Fruit fly (Drosophila melanogaster): ENCODE measurements around the gene CG7094.

CG7094 gene

DNA sequence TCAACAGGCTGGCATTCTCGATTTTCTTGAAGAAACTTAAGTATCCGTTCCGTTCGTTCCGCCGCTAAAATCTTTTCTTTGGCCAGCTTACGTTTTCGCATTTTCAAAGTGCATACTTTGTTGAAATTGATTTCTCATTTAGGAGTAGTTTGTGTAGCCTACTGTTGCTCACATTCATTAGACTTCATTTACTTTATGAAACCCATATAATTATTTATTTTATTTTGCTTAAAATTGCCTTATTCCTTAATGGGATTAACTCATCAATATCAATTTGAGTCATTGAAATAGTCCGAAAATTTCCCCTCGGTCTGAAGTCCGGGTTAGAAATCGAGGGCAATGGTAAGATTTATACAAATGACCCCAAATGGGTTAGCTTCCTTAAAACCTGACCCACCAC, 23.4 kb downstream of the CG7094 start, which contains the start of gene CG15145:
Gene CG15145 (minus strand): TSS at position 101 of the 400 bp plus-strand sequence.
- no peak for TF ChIP-seq rn (GFP tag; IDR thresholded peaks at IDR 0.05)
- no peak for TF ChIP-seq Pif1B (GFP tag; optimal IDR thresholded peaks at IDR 0.05)
- no peak for TF ChIP-seq CG12605 (GFP tag; IDR thresholded peaks at IDR 0.05)
- no peak for TF ChIP-seq EcR (GFP tag; optimal IDR thresholded peaks at IDR 0.05)
- TF ChIP-seq CG10348 (GFP tag; IDR thresholded peaks at IDR 0.05) = no peak
- no peak for TF ChIP-seq Snoo (tag; optimal IDR thresholded peaks at IDR 0.05)
- no peak for TF ChIP-seq Pif1A (GFP tag; optimal IDR thresholded peaks at IDR 0.05)
- no peak for TF ChIP-seq CG9948 (tag; optimal IDR thresholded peaks at IDR 0.05)
- no peak for TF ChIP-seq CG14655 (GFP tag; optimal IDR thresholded peaks at IDR 0.05)
- TF ChIP-seq fd96Ca (GFP tag; IDR thresholded peaks at IDR 0.05) = no peak
- TF ChIP-seq CG13204 (GFP tag; optimal IDR thresholded peaks at IDR 0.05) = no peak

DNA sequence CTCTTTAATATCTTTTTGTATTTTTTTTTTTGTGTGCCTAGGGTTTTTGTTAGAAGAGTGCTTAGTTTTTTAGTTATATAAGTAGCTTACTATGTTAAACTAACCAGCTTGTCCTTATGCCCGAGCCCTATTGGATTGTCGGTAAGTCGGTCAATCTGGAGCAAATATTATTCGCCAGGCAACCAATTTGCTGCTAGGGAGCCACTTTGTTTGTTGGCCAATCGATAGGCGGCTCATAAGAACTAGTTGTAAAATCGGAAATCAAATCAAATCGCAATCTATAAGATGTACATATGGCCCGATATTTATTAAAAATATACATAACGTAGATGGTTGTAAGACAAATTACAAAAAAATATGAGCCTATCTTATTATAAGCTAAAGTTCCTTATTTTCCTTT, 26.5 kb downstream of the CG7094 start, which contains the start of gene CG15144:
Gene CG15144 (minus strand): TSS at position 101 of the 400 bp plus-strand sequence.
- TF ChIP-seq CG8301 (tag; optimal IDR thresholded peaks at IDR 0.05) (no peak), gl (tag; optimal IDR thresholded peaks at IDR 0.05) (no peak), CG14655 (GFP tag; optimal IDR thresholded peaks at IDR 0.05) (no peak), CG15710 (tag; optimal IDR thresholded peaks at IDR 0.05) (no peak), CG8159 (tag; optimal IDR thresholded peaks at IDR 0.05) (no peak), fd96Ca (GFP tag; IDR thresholded peaks at IDR 0.05) (no peak), CG12605 (GFP tag; IDR thresholded peaks at IDR 0.05) (no peak), EcR (GFP tag; optimal IDR thresholded peaks at IDR 0.05) (no peak), rn (GFP tag; IDR thresholded peaks at IDR 0.05) (no peak)

DNA sequence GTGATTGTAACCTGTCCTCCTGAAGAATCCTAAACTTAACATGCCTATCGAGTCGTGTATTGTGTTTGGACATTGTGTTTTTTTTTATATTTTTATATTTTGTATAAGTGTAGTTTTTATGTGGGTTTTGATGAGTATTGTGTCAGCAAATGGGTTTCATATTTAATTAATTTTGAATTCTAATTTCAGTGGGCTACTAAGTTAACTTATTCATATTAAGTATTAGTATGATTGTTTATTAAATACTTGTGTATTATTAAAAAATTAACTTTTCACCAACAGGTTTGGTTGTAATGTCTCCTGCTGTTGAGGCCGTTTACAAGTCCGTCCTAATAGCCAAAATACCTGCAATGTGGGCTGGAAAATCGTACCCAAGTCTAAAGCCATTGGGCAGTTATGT, 31.1 kb downstream of the CG7094 start, which contains the start of gene CG15143:
Gene CG15143 (minus strand): TSS at position 101 of the 400 bp plus-strand sequence.
- TF ChIP-seq rn (GFP tag; IDR thresholded peaks at IDR 0.05) = no peak

DNA sequence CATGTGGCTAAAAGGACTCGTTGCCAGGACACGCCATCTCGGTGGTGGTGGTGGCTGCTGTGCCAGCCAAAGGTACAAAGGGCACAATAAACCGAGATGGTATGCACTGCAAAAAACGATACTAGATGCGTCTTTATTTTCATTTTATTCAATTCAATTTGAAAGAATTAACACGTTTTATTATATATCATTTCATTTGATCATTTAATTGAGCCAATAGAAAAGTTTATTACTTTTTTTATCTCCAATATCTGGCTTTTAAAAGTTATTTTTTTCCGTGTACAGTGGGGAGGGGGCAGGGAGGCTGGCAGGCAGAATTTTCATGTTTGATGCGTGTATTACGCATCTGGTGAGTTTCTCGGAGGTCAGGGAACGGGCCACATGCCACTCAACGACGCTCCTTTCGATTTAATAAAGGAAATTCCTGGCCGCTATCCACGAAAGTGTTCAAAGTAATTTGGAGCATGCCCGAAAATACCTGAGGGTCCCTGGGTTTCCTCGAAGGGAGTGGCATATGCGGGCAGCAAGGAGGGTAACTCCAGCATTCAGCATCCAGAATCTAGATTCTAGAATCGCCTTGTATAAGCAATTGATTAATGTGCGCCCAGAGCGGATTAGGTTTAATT, 41.4 kb downstream of the CG7094 start:
- TF ChIP-seq fd96Ca (GFP tag; IDR thresholded peaks at IDR 0.05) (no peak), gl (tag; optimal IDR thresholded peaks at IDR 0.05) (no peak), Snoo (tag; optimal IDR thresholded peaks at IDR 0.05) (no peak), CG8301 (tag; optimal IDR thresholded peaks at IDR 0.05) (no peak), Pif1B (GFP tag; optimal IDR thresholded peaks at IDR 0.05) (peak; percentile 19), Pif1A (GFP tag; optimal IDR thresholded peaks at IDR 0.05) (peak; percentile 25), CG13204 (GFP tag; optimal IDR thresholded peaks at IDR 0.05) (no peak), CG32121 (GFP tag; IDR thresholded peaks at IDR 0.05) (no peak), CG12605 (GFP tag; IDR thresholded peaks at IDR 0.05) (no peak), Ets98B (GFP tag; IDR thresholded peaks at IDR 0.05) (no peak), CG15710 (tag; optimal IDR thresholded peaks at IDR 0.05) (no peak), CG8159 (tag; optimal IDR thresholded peaks at IDR 0.05) (peak; percentile 75), EcR (GFP tag; optimal IDR thresholded peaks at IDR 0.05) (no peak), rn (GFP tag; IDR thresholded peaks at IDR 0.05) (no peak), CG4496 (GFP tag; IDR thresholded peaks at IDR 0.05) (no peak), CG34367 (tag; optimal IDR thresholded peaks at IDR 0.05) (peak; percentile 15), CG17806 (tag; optimal IDR thresholded peaks at IDR 0.05) (no peak), CG14655 (GFP tag; optimal IDR thresholded peaks at IDR 0.05) (peak; percentile 8), CG10348 (GFP tag; IDR thresholded peaks at IDR 0.05) (no peak), D1 (tag; optimal IDR thresholded peaks at IDR 0.05) (no peak), CG9948 (tag; optimal IDR thresholded peaks at IDR 0.05) (no peak)

Data from whole organism, pupa.